Worm (Caenorhabditis elegans): ENCODE results near the gene T28A11.13.

ce11 chrV:3273577-3274100 lies 23.6 kb upstream of the T28A11.13 start, which contains the start of gene T28A11.4:
- TF ChIP-seq aly-2 (tag; optimal IDR thresholded peaks at IDR 0.05) (no peak), unc-130 (GFP tag; optimal IDR thresholded peaks at IDR 0.05) (no peak), unc-39 (tag; optimal IDR thresholded peaks at IDR 0.05) (no peak), madf-9 (GFP tag; conservative IDR thresholded peaks at IDR 0.05) (no peak), zfp-2 (tag; optimal IDR thresholded peaks at IDR 0.05) (no peak), egl-27 (tag; optimal IDR thresholded peaks at IDR 0.05) (no peak)

All from whole organism, L4 larva.